Worm (Caenorhabditis elegans) whole organism, L1 larva: Measurements from ENCODE around the gene F40G9.14.

Experiments used
- C34B4.2 ChIP-seq: sonication (generic microtip); optimal IDR thresholded peaks from 2 replicates; lab custom pipeline; 2017; ENCODE audit warnings: mild to moderate bottlenecking, missing genetic modification characterization, missing compliant biosample characterization
- F16B12.6 ChIP-seq: fragments of 150-350 bp; optimal IDR thresholded peaks from 2 replicates; lab custom pipeline; 2014; ENCODE audit warnings: missing biosample characterization, missing genetic modification characterization
- alr-1 ChIP-seq: fragments of 200-800 bp; sonication (Bioruptor generic); optimal IDR thresholded peaks from 2 replicates; lab custom pipeline; 2018; ENCODE audit warnings: borderline replicate concordance, mild to moderate bottlenecking, missing genetic modification characterization, missing compliant biosample characterization
- ama-1 ChIP-seq: fragments of 150-350 bp; optimal IDR thresholded peaks from 2 replicates; lab custom pipeline; 2014
- blmp-1 ChIP-seq: fragments of 150-350 bp; optimal IDR thresholded peaks from 2 replicates; lab custom pipeline; 2014; ENCODE audit warnings: missing biosample characterization, missing genetic modification characterization
- ceh-88 ChIP-seq: fragments of 200-800 bp; sonication (Bioruptor generic); IDR thresholded peaks from 2 replicates; pipeline ENCODE4 v1.3.6; 2022; ENCODE audit warnings: missing genetic modification characterization, missing compliant biosample characterization
- ces-1 ChIP-seq: fragments of 150-350 bp; optimal IDR thresholded peaks from 2 replicates; lab custom pipeline; 2014; ENCODE audit warnings: missing biosample characterization, missing genetic modification reagents, missing genetic modification characterization
- dpl-1 ChIP-seq, 3 experiments: fragments of 150-350 bp in 2 of 3; sonication (generic microtip) in 1 of 3; optimal IDR thresholded peaks; 2 replicates each; lab custom pipeline; 2014 to 2017; ENCODE audit warnings: missing biosample characterization in 3 of 3, missing genetic modification characterization in 3 of 3, missing genetic modification reagents in 3 of 3
- efl-1 ChIP-seq, 4 experiments: fragments of 150-350 bp; optimal IDR thresholded peaks in 3 of 4; peaks in 1 of 4; 1 replicate in 1 of 4; 2 replicates in 3 of 4; lab custom pipeline; 2014; ENCODE audit warnings: missing biosample characterization in 2 of 4, missing genetic modification characterization in 2 of 4, missing genetic modification reagents in 2 of 4
- efl-3 ChIP-seq: fragments of 200-800 bp; sonication (Bioruptor generic); optimal IDR thresholded peaks from 2 replicates; lab custom pipeline; 2018; ENCODE audit warnings: mild to moderate bottlenecking, missing genetic modification characterization, missing compliant biosample characterization
- egl-13 ChIP-seq: sonication (generic microtip); optimal IDR thresholded peaks from 2 replicates; lab custom pipeline; 2016; ENCODE audit warnings: missing genotype, missing genetic modification reagents, missing genetic modification characterization, missing compliant biosample characterization
- egl-27 ChIP-seq, 2 experiments: fragments of 150-350 bp in 1 of 2; sonication (generic microtip); optimal IDR thresholded peaks; 3 replicates each; lab custom pipeline; 2017 to 2018; ENCODE audit warnings: missing biosample characterization in 2 of 2, missing genetic modification characterization in 2 of 2, missing genetic modification reagents in 2 of 2
- elt-2 ChIP-seq: sonication (generic microtip); optimal IDR thresholded peaks from 2 replicates; lab custom pipeline; 2016; ENCODE audit warnings: missing genetic modification characterization, mild to moderate bottlenecking, inconsistent platforms, missing compliant biosample characterization, missing genetic modification reagents
- fkh-4 ChIP-seq: sonication (generic microtip); optimal IDR thresholded peaks from 2 replicates; lab custom pipeline; 2016; ENCODE audit warnings: missing compliant biosample characterization, missing genetic modification characterization, borderline replicate concordance
- fkh-8 ChIP-seq: sonication (generic microtip); optimal IDR thresholded peaks from 2 replicates; lab custom pipeline; 2016; ENCODE audit warnings: mild to moderate bottlenecking, missing genetic modification characterization, missing compliant biosample characterization
- fos-1 ChIP-seq: fragments of 150-350 bp; optimal IDR thresholded peaks from 2 replicates; lab custom pipeline; 2014; ENCODE audit warnings: missing biosample characterization, missing genetic modification characterization
- grh-1 ChIP-seq: fragments of 200-800 bp; sonication (Bioruptor generic); IDR thresholded peaks from 2 replicates; pipeline ENCODE4 v1.3.6; 2022; ENCODE audit warnings: missing genetic modification reagents, missing genetic modification characterization, missing compliant biosample characterization
- hlh-17 ChIP-seq: fragments of 200-800 bp; sonication (Bioruptor generic); optimal IDR thresholded peaks from 2 replicates; lab custom pipeline; 2018; ENCODE audit warnings: missing genetic modification characterization, mild to moderate bottlenecking, missing compliant biosample characterization, moderate library complexity, borderline replicate concordance
- hpl-2 ChIP-seq: fragments of 150-350 bp; optimal IDR thresholded peaks from 2 replicates; lab custom pipeline; 2014; ENCODE audit warnings: missing biosample characterization, missing genetic modification reagents, missing genetic modification characterization
- irx-1 ChIP-seq: sonication (generic microtip); optimal IDR thresholded peaks from 2 replicates; lab custom pipeline; 2016; ENCODE audit warnings: missing genetic modification characterization, missing compliant biosample characterization
- isw-1 ChIP-seq: fragments of 200-800 bp; sonication (Bioruptor generic); IDR thresholded peaks from 2 replicates; pipeline ENCODE4 v1.3.6; 2022; ENCODE audit warnings: missing genetic modification characterization, missing compliant biosample characterization
- jun-1 ChIP-seq: fragments of 150-350 bp; optimal IDR thresholded peaks from 2 replicates; lab custom pipeline; 2014; ENCODE audit warnings: missing biosample characterization, missing genetic modification reagents, missing genetic modification characterization
- lin-13 ChIP-seq: fragments of 150-350 bp; optimal IDR thresholded peaks from 2 replicates; lab custom pipeline; 2014; ENCODE audit warnings: missing biosample characterization, missing genetic modification reagents, missing genetic modification characterization
- lin-15B ChIP-seq: fragments of 150-350 bp; sonication (generic microtip); optimal IDR thresholded peaks from 3 replicates; lab custom pipeline; 2014; ENCODE audit warnings: missing biosample characterization, missing genetic modification characterization
- lin-35 ChIP-seq, 2 experiments: fragments of 150-350 bp; optimal IDR thresholded peaks; 2 replicates each; lab custom pipeline; 2014; ENCODE audit warnings: missing biosample characterization in 2 of 2, missing genetic modification characterization in 2 of 2, missing genetic modification reagents in 2 of 2
- lir-3 ChIP-seq: sonication (generic microtip); optimal IDR thresholded peaks from 2 replicates; lab custom pipeline; 2016; ENCODE audit warnings: mild to moderate bottlenecking, missing genetic modification characterization, moderate library complexity, missing compliant biosample characterization; ENCODE audit not compliant: poor library complexity
- lsy-2 ChIP-seq, 2 experiments: fragments of 150-350 bp; optimal IDR thresholded peaks; 2 replicates each; lab custom pipeline; 2014; ENCODE audit warnings: missing biosample characterization in 2 of 2, missing genetic modification characterization in 2 of 2
- mab-9 ChIP-seq: fragments of 200-800 bp; sonication (Bioruptor generic); IDR thresholded peaks from 2 replicates; pipeline ENCODE4 v1.3.6; 2022; ENCODE audit warnings: missing genetic modification reagents, missing genetic modification characterization, missing compliant biosample characterization
- mef-2 ChIP-seq: fragments of 150-350 bp; optimal IDR thresholded peaks from 2 replicates; lab custom pipeline; 2014; ENCODE audit warnings: missing biosample characterization, missing genetic modification characterization
- nhr-19 ChIP-seq: fragments of 200-800 bp; sonication (Bioruptor generic); conservative IDR thresholded peaks from 2 replicates; pipeline ENCODE4 v1.3.6; 2022; ENCODE audit warnings: missing genetic modification characterization, missing compliant biosample characterization
- nhr-47 ChIP-seq: sonication (generic microtip); optimal IDR thresholded peaks from 2 replicates; lab custom pipeline; 2016; ENCODE audit warnings: mild to moderate bottlenecking, missing genetic modification characterization, moderate library complexity, missing compliant biosample characterization
- nhr-71 ChIP-seq: sonication (generic microtip); optimal IDR thresholded peaks from 2 replicates; lab custom pipeline; 2016; ENCODE audit warnings: mild to moderate bottlenecking, missing genetic modification characterization, moderate library complexity, missing compliant biosample characterization
- nhr-85 ChIP-seq: sonication (generic microtip); peaks from one replicate; lab custom pipeline; 2016; ENCODE audit warnings: missing genetic modification characterization, inconsistent platforms, missing compliant biosample characterization
- pqm-1 ChIP-seq: sonication (generic microtip); optimal IDR thresholded peaks from 3 replicates; lab custom pipeline; 2017; ENCODE audit warnings: missing biosample characterization, missing genetic modification characterization
- snpc-4 ChIP-seq: fragments of 150-350 bp; optimal IDR thresholded peaks from 2 replicates; lab custom pipeline; 2014; ENCODE audit warnings: missing biosample characterization, missing genetic modification characterization
- snu-23 ChIP-seq: sonication (generic microtip); optimal IDR thresholded peaks from 2 replicates; lab custom pipeline; 2016; ENCODE audit warnings: missing genetic modification characterization, missing compliant biosample characterization
- sox-4 ChIP-seq: sonication (generic microtip); optimal IDR thresholded peaks from 2 replicates; lab custom pipeline; 2016; ENCODE audit warnings: missing genetic modification characterization, missing compliant biosample characterization
- sptf-1 ChIP-seq: fragments of 150-350 bp; optimal IDR thresholded peaks from 2 replicates; lab custom pipeline; 2014; ENCODE audit warnings: missing biosample characterization, missing genetic modification characterization
- swsn-7 ChIP-seq: sonication (generic microtip); optimal IDR thresholded peaks from 2 replicates; lab custom pipeline; 2016; ENCODE audit warnings: missing genetic modification characterization, missing compliant biosample characterization
- tbx-2 ChIP-seq: sonication (generic microtip); optimal IDR thresholded peaks from 2 replicates; lab custom pipeline; 2016; ENCODE audit warnings: missing genetic modification characterization, missing compliant biosample characterization
- unc-130 ChIP-seq: fragments of 150-350 bp; optimal IDR thresholded peaks from 2 replicates; lab custom pipeline; 2017; ENCODE audit warnings: missing biosample characterization, missing genetic modification characterization, inconsistent platforms
- unc-62 ChIP-seq: fragments of 150-350 bp; optimal IDR thresholded peaks from 2 replicates; lab custom pipeline; 2014; ENCODE audit warnings: missing biosample characterization, missing genetic modification reagents, missing genetic modification characterization
- xbp-1 ChIP-seq: sonication (generic microtip); optimal IDR thresholded peaks from 2 replicates; lab custom pipeline; 2016; ENCODE audit warnings: missing genetic modification characterization, missing compliant biosample characterization
- zag-1 ChIP-seq: fragments of 150-350 bp; optimal IDR thresholded peaks from 2 replicates; lab custom pipeline; 2014; ENCODE audit warnings: missing biosample characterization, missing genetic modification characterization

F40G9.14 gene

DNA sequence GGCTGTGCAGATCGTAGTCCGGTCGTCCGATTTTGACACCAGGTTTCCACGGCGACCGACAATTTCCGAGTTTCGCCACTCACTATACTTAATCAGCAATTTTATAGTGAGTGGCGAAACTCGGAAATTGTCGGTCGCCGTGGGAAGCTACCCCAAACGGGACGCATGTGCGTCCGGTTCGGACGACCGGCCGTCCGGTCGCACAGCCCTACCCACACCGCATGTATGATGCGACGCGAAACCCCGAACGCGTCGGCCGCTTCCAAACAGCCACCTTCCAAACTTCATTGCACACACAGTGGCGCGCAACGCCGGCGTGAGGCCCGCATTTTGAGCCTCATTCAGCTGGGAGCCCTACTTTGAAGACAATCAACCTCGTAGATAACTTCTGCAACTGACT, 26.5 kb downstream of the F40G9.14 start:
- no peak for TF ChIP-seq irx-1 (tag; lab: Kevin White, UChicago)
- no peak for TF ChIP-seq hlh-17 (GFP tag; lab: Kevin White, UChicago)
- TF ChIP-seq mef-2 = no peak
- no peak for TF ChIP-seq zag-1
- no peak for TF ChIP-seq alr-1
- no peak for TF ChIP-seq ama-1 (lab: Kevin White, UChicago)
- no peak for TF ChIP-seq egl-13 (tag; lab: Kevin White, UChicago)
- no peak for TF ChIP-seq lin-13 (GFP tag; lab: Kevin White, UChicago)
- no peak for TF ChIP-seq sptf-1
- no peak for TF ChIP-seq xbp-1 (tag; lab: Kevin White, UChicago)
- no peak for TF ChIP-seq nhr-47
- TF ChIP-seq fkh-4 (tag; lab: Kevin White, UChicago) = no peak
- TF ChIP-seq nhr-19 (GFP tag; lab: Robert Waterston, UW) = no peak

DNA sequence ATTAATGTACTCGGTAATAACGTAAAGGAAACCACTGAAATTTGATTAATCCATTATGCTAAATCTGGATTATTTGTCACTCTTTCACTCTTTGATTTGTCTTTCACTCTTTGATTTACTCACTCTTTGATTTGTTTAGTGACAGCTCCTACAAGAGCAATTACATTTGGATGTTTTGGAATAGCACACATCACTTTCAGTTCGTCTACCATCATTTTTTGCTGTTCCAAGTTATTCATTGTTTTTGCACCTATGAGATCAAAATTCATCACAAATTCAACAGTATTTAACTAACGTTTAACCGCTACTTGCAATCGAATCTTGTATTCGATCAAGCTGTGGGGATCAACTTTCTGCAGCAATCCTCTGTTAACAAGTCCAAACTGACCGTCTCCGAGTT, 28.5 kb downstream of the F40G9.14 start:
- no peak for TF ChIP-seq unc-62
- no peak for TF ChIP-seq efl-1 (optimal IDR thresholded peaks at IDR 0.05; lab: Kevin White, UChicago)
- TF ChIP-seq efl-1 (GFP tag; optimal IDR thresholded peaks at IDR 0.05 in 1 of 2; lab: Kevin White, UChicago) = peak in 1 of 2 experiments; percentile 69
- no peak for TF ChIP-seq pqm-1 (tag; lab: Kevin White, UChicago)

DNA sequence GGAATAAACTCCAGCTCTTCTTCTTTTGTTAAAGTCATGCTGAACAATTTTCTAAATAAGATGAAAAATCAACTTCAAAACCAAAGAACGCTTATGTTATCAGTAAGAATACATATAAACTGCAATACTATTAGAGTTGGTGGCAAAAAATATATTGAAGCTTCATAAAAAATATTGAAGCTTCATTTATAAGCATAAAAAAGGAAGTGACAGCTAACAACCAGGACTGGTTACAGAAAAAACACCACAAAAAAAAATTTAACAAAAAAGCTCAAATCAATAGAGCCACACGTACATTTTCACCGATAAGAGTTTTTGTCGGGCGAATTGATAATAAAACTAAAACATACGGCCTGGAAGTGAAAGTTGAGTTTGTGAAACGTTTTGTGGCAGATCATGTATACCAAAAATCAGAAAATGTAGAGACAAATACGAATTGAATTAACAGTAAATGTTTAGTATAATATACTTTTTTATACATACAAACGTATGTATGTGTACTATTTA, 30.0 kb downstream of the F40G9.14 start, which contains the start of gene sqst-5:
sqst-5 (minus strand) TSS at position 51 of the 507 bp plus-strand sequence.
- TF ChIP-seq elt-2 (tag; lab: Kevin White, UChicago) (peak; percentile 36), lir-3 (tag; lab: Kevin White, UChicago) (no peak)

DNA sequence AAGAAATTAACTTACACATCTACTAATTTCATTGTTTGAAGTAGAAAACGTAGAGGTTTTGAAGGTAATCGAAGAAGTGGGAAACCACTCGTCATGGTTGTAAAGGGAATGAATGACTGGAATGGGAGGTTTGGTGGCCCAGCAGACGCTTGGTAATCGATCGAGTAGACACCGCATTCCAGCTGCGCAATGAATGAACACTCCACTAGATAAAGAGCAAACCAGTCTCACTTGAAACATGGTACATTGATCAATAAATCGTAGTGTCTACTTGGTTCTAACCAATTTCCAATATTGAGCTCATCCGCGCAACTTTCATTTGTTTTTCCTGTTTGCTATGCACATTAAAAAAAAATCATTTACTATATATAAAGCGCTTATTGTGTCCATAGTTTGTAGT, 31.2 kb downstream of the F40G9.14 start, which contains the start of gene fbxb-84:
fbxb-84 (minus strand) TSS at position 101 of the 400 bp plus-strand sequence.
- TF ChIP-seq fkh-8 (no peak), hpl-2 (no peak), efl-1 (optimal IDR thresholded peaks at IDR 0.05; lab: Kevin White, UChicago) (no peak), efl-1 (GFP tag; optimal IDR thresholded peaks at IDR 0.05 in 1 of 2; lab: Kevin White, UChicago) (no peak), egl-27 (tag; optimal IDR thresholded peaks at IDR 0.05; lab: Kevin White, UChicago) (no peak), jun-1 (no peak), lsy-2 (tag; optimal IDR thresholded peaks at IDR 0.05; lab: Kevin White, UChicago) (no peak), sox-4 (tag; lab: Kevin White, UChicago) (no peak), lin-13 (GFP tag; lab: Kevin White, UChicago) (no peak), snpc-4 (tag; lab: Kevin White, UChicago) (no peak), grh-1 (GFP tag; lab: Robert Waterston, UW) (no peak), fos-1 (tag; lab: Kevin White, UChicago) (no peak), nhr-71 (tag; lab: Kevin White, UChicago) (no peak), swsn-7 (tag; lab: Kevin White, UChicago) (no peak), C34B4.2 (no peak), lin-35 (GFP tag; optimal IDR thresholded peaks at IDR 0.05; lab: Kevin White, UChicago) (no peak), ces-1 (no peak), snu-23 (GFP tag; lab: Kevin White, UChicago) (no peak), mef-2 (no peak), blmp-1 (tag; lab: Kevin White, UChicago) (no peak)
- TF ChIP-seq, all 84 proteins: peak for 0

DNA sequence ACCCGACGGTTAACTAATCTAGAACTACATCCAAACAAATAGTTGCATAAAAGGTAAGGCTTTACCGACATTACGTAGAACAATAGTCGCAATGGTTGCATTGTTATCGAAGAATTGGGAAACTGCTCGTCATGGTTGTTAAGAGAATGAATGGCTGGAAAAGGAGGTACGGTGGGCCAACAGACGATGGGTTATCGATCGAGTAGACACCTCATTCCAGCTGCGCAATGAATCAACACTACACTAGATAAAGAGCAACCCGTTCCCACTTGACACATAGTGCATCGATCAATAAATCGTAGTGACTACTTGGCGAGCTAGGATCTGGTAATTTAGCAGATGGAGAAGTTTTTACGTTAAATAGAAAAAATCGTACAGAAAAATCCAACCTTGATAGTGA, 32.5 kb downstream of the F40G9.14 start, which contains the start of the genes T17A3.12 and fbxb-83:
T17A3.12 (minus strand) TSS at position 101 of the 400 bp plus-strand sequence.
fbxb-83 (minus strand) TSS at position 134 of the 400 bp plus-strand sequence.
- TF ChIP-seq isw-1 (GFP tag; lab: Robert Waterston, UW) = no peak
- no peak for TF ChIP-seq F16B12.6
- TF ChIP-seq nhr-85 (tag; lab: Kevin White, UChicago) = no peak
- TF ChIP-seq tbx-2 = no peak
- no peak for TF ChIP-seq unc-130 (tag; lab: Kevin White, UChicago)
- no peak for TF ChIP-seq ceh-88 (GFP tag; lab: Robert Waterston, UW)
- TF ChIP-seq mab-9 (GFP tag; lab: Robert Waterston, UW) = no peak
- TF ChIP-seq lin-15B = no peak
- TF ChIP-seq snpc-4 (tag; lab: Kevin White, UChicago) = no peak
- TF ChIP-seq dpl-1 (GFP tag; optimal IDR thresholded peaks at IDR 0.05; lab: Kevin White, UChicago) = no peak
- TF ChIP-seq nhr-19 (GFP tag; lab: Robert Waterston, UW) = no peak
- TF ChIP-seq efl-3 (GFP tag; lab: Kevin White, UChicago) = no peak
- TF ChIP-seq, all 84 proteins: peak for 0
